Worm (Caenorhabditis elegans) whole organism, late embryonic: Measurements from ENCODE around the gene ZK697.1.

Experiments
- K02D7.2 ChIP-seq: sonication (generic microtip); optimal IDR thresholded peaks from 2 replicates; lab custom pipeline; 2017; ENCODE audit warnings: mild to moderate bottlenecking, missing genetic modification characterization, missing compliant biosample characterization
- K09A11.1 ChIP-seq: sonication (generic microtip); optimal IDR thresholded peaks from 2 replicates; lab custom pipeline; 2017; ENCODE audit warnings: antibody characterized with exemption, mild to moderate bottlenecking, missing genetic modification characterization, missing compliant biosample characterization; ENCODE audit not compliant: insufficient read depth
- Y22D7AL.16 ChIP-seq: sonication (generic microtip); optimal IDR thresholded peaks from 2 replicates; lab custom pipeline; 2016; ENCODE audit warnings: missing genetic modification characterization, missing compliant biosample characterization
- ahr-1 ChIP-seq: sonication (generic microtip); optimal IDR thresholded peaks from 2 replicates; lab custom pipeline; 2016; ENCODE audit warnings: missing genetic modification characterization, missing compliant biosample characterization
- ceh-18 ChIP-seq: sonication (generic microtip); optimal IDR thresholded peaks from 2 replicates; lab custom pipeline; 2016; ENCODE audit warnings: missing genetic modification characterization, missing compliant biosample characterization
- ceh-22 ChIP-seq: sonication (generic microtip); optimal IDR thresholded peaks from 2 replicates; lab custom pipeline; 2017; ENCODE audit warnings: missing biosample characterization, missing genetic modification characterization
- ceh-24 ChIP-seq: sonication (generic microtip); optimal IDR thresholded peaks from 2 replicates; lab custom pipeline; 2016; ENCODE audit warnings: mild to moderate bottlenecking, missing genetic modification characterization, missing compliant biosample characterization
- ceh-45 ChIP-seq: fragments of 200-800 bp; sonication (Bioruptor generic); IDR thresholded peaks from 2 replicates; pipeline ENCODE4 v1.3.6; 2022; ENCODE audit warnings: missing genetic modification reagents, missing genetic modification characterization, missing compliant biosample characterization
- ceh-48 ChIP-seq: sonication (generic microtip); optimal IDR thresholded peaks from 2 replicates; lab custom pipeline; 2016; ENCODE audit warnings: missing genetic modification characterization, inconsistent platforms, missing compliant biosample characterization
- ceh-6 ChIP-seq: fragments of 200-800 bp; sonication (Bioruptor generic); optimal IDR thresholded peaks from 2 replicates; lab custom pipeline; 2018; ENCODE audit warnings: mild to moderate bottlenecking, missing genetic modification characterization, missing compliant biosample characterization
- che-1 ChIP-seq: sonication (generic microtip); optimal IDR thresholded peaks from 2 replicates; lab custom pipeline; 2016; ENCODE audit warnings: mild to moderate bottlenecking, missing genetic modification characterization, missing compliant biosample characterization
- dmd-4 ChIP-seq: sonication (generic microtip); optimal IDR thresholded peaks from 2 replicates; lab custom pipeline; 2016; ENCODE audit warnings: borderline replicate concordance, missing genetic modification characterization, missing compliant biosample characterization
- elt-4 ChIP-seq: sonication (generic microtip); optimal IDR thresholded peaks from 2 replicates; lab custom pipeline; 2016; ENCODE audit warnings: missing genetic modification characterization, missing compliant biosample characterization
- ets-4 ChIP-seq: sonication (generic microtip); optimal IDR thresholded peaks from 2 replicates; lab custom pipeline; 2016; ENCODE audit warnings: missing genetic modification characterization, missing compliant biosample characterization
- eyg-1 ChIP-seq: sonication (generic microtip); optimal IDR thresholded peaks from 2 replicates; lab custom pipeline; 2016; ENCODE audit warnings: missing genotype, missing genetic modification characterization, missing compliant biosample characterization
- fax-1 ChIP-seq: sonication (generic microtip); optimal IDR thresholded peaks from 2 replicates; lab custom pipeline; 2016; ENCODE audit warnings: missing genotype, missing genetic modification characterization, missing compliant biosample characterization
- fkh-6 ChIP-seq: sonication (generic microtip); optimal IDR thresholded peaks from 2 replicates; lab custom pipeline; 2016; ENCODE audit warnings: missing genetic modification characterization, missing compliant biosample characterization
- gmeb-2 ChIP-seq: sonication (generic microtip); optimal IDR thresholded peaks from 2 replicates; lab custom pipeline; 2016; ENCODE audit warnings: missing genetic modification characterization, inconsistent platforms, missing compliant biosample characterization
- hlh-15 ChIP-seq: sonication (generic microtip); optimal IDR thresholded peaks from 2 replicates; lab custom pipeline; 2016; ENCODE audit warnings: missing genetic modification characterization, missing compliant biosample characterization
- hlh-30 ChIP-seq: sonication (generic microtip); optimal IDR thresholded peaks from 2 replicates; lab custom pipeline; 2017; ENCODE audit warnings: antibody characterized with exemption, missing genetic modification characterization, missing compliant biosample characterization; ENCODE audit not compliant: insufficient read depth
- hlh-8 ChIP-seq: sonication (generic microtip); optimal IDR thresholded peaks from 2 replicates; lab custom pipeline; 2016; ENCODE audit warnings: missing genotype, missing genetic modification characterization, missing compliant biosample characterization
- lim-6 ChIP-seq: sonication (generic microtip); optimal IDR thresholded peaks from 2 replicates; lab custom pipeline; 2016; ENCODE audit warnings: missing genetic modification characterization, missing compliant biosample characterization
- lin-11 ChIP-seq: fragments of 200-800 bp; sonication (Bioruptor generic); optimal IDR thresholded peaks from 2 replicates; lab custom pipeline; 2018; ENCODE audit warnings: mild to moderate bottlenecking, missing genetic modification characterization, missing compliant biosample characterization
- madf-2 ChIP-seq: sonication (generic microtip); optimal IDR thresholded peaks from 2 replicates; lab custom pipeline; 2017; ENCODE audit warnings: missing genetic modification characterization, missing compliant biosample characterization
- npax-4 ChIP-seq: sonication (generic microtip); optimal IDR thresholded peaks from 2 replicates; lab custom pipeline; 2016; ENCODE audit warnings: missing genetic modification characterization, missing compliant biosample characterization
- pag-3 ChIP-seq: sonication (generic microtip); optimal IDR thresholded peaks from 2 replicates; lab custom pipeline; 2016; ENCODE audit warnings: missing compliant biosample characterization, missing genetic modification characterization, borderline replicate concordance
- pax-1 ChIP-seq: fragments of 150-350 bp; optimal IDR thresholded peaks from 2 replicates; lab custom pipeline; 2014; ENCODE audit warnings: missing biosample characterization, missing genetic modification characterization
- pha-2 ChIP-seq: sonication (generic microtip); optimal IDR thresholded peaks from 2 replicates; lab custom pipeline; 2017; ENCODE audit warnings: mild to moderate bottlenecking, missing genetic modification characterization, missing compliant biosample characterization
- pha-4 ChIP-seq: fragments of 150-350 bp; optimal IDR thresholded peaks from 2 replicates; lab custom pipeline; 2018; ENCODE audit warnings: missing biosample characterization, missing genetic modification reagents, missing genetic modification characterization
- pqm-1 ChIP-seq: sonication (generic microtip); optimal IDR thresholded peaks from 2 replicates; lab custom pipeline; 2016; ENCODE audit warnings: missing genetic modification characterization, missing compliant biosample characterization
- sdc-2 ChIP-seq: sonication (generic microtip); optimal IDR thresholded peaks from 2 replicates; lab custom pipeline; 2016; ENCODE audit warnings: missing genotype, missing genetic modification characterization, missing compliant biosample characterization
- sox-4 ChIP-seq: sonication (generic microtip); optimal IDR thresholded peaks from 2 replicates; lab custom pipeline; 2017; ENCODE audit warnings: mild to moderate bottlenecking, missing genetic modification characterization, inconsistent platforms, missing compliant biosample characterization
- tbx-2 ChIP-seq: sonication (generic microtip); optimal IDR thresholded peaks from 2 replicates; lab custom pipeline; 2016; ENCODE audit warnings: missing genetic modification characterization, missing compliant biosample characterization
- unc-42 ChIP-seq: sonication (generic microtip); optimal IDR thresholded peaks from 2 replicates; lab custom pipeline; 2016; ENCODE audit warnings: missing genotype, missing genetic modification characterization, missing compliant biosample characterization
- unc-55 ChIP-seq: sonication (generic microtip); optimal IDR thresholded peaks from 2 replicates; lab custom pipeline; 2017; ENCODE audit warnings: missing biosample characterization, missing genetic modification reagents, missing genetic modification characterization
- unc-86 ChIP-seq: sonication (generic microtip); optimal IDR thresholded peaks from 2 replicates; lab custom pipeline; 2016; ENCODE audit warnings: missing genetic modification characterization, missing compliant biosample characterization

ZK697.1 gene

DNA sequence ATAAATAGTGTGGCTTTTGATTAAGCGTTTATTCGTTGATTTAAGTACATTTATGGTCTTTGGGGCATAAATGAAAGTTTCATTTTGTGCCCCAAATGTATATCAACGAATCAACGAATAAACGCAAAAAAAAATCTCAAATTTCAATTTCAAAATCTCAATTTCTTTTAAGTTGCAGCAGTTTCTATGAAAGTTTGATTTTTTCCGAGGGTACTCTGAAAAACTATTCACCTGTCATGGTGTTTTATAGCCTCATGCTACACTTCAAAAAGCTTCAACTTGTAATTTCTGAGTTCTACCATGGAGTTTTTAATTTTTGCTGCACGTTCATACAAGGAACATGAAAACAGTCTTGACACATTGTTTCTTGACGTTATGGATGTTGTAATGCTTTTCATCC lies at the start of gene ZK697.1:
Gene ZK697.1, plus strand, starts transcription at position 301 of the 400 bp plus-strand sequence.
- TF ChIP-seq unc-55 (GFP tag; lab: Kevin White, UChicago) (no peak), unc-42 (tag; lab: Kevin White, UChicago) (no peak), npax-4 (tag; lab: Kevin White, UChicago) (no peak), K09A11.1 (tag; lab: Kevin White, UChicago) (no peak), madf-2 (tag; lab: Kevin White, UChicago) (no peak), fkh-6 (tag; lab: Kevin White, UChicago) (no peak), hlh-30 (tag; lab: Kevin White, UChicago) (no peak), ets-4 (no peak), hlh-15 (no peak), ceh-18 (tag; lab: Kevin White, UChicago) (no peak), lim-6 (tag; lab: Kevin White, UChicago) (no peak), pax-1 (no peak), hlh-8 (no peak), ceh-48 (no peak), pag-3 (tag; lab: Kevin White, UChicago) (no peak), fax-1 (tag; lab: Kevin White, UChicago) (no peak)

DNA sequence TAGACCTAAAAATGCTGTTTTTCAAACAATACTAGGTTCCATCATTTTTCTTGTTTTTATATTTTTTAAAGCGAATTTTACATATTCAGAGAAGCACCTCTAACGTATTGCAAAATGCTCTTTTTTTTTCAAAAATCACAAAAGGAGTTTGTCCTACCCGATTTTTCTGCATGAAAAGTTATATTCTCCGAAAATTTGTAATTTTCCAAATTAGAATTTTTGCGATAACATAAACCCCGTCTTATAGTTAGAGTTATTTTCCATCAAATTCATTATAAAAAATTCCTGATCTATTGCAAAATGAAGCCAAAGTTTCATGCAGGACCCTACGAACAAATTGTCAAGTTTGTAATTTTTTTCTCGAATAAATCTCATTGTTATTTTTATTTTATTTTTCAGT lies 44.2 kb upstream of the ZK697.1 start, which contains the start of gene srw-99:
Gene srw-99, plus strand, starts transcription at position 301 of the 400 bp plus-strand sequence.
- TF ChIP-seq ceh-6 (GFP tag; lab: Kevin White, UChicago) (no peak), unc-86 (tag; lab: Kevin White, UChicago) (no peak), pha-4 (tag; lab: Kevin White, UChicago) (no peak), dmd-4 (tag; lab: Kevin White, UChicago) (no peak), pha-2 (no peak), madf-2 (tag; lab: Kevin White, UChicago) (no peak), K02D7.2 (tag; lab: Kevin White, UChicago) (no peak), lin-11 (tag; lab: Kevin White, UChicago) (no peak), unc-55 (GFP tag; lab: Kevin White, UChicago) (no peak), hlh-8 (no peak), ahr-1 (tag; lab: Kevin White, UChicago) (no peak), Y22D7AL.16 (tag; lab: Kevin White, UChicago) (no peak), sdc-2 (tag; lab: Kevin White, UChicago) (no peak), pqm-1 (tag; lab: Kevin White, UChicago) (no peak), sox-4 (tag; lab: Kevin White, UChicago) (no peak), tbx-2 (tag; lab: Kevin White, UChicago) (no peak), gmeb-2 (tag; lab: Kevin White, UChicago) (no peak)

DNA sequence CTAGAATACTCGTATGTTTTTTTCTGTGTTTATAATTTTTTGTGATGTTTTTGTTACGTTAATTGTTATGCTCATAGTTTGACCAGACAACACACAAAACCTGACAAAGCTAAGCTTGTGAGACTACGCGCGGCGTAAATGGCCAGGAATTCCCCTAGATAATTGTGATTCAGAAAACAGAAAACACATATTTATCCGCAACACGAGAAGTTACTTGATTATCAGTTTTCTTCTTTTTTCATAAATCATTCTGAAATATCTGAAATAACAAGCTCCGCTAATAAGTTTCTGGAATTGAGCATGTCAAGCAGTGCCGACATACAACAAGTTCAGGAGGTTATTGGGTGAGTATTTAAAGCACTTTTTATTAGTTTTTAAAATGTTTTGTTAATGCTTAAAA lies 41.7 kb upstream of the ZK697.1 start, which contains the start of gene srw-100:
Gene srw-100, plus strand, starts transcription at position 301 of the 400 bp plus-strand sequence.
- TF ChIP-seq che-1 (tag; lab: Kevin White, UChicago) (no peak), pag-3 (tag; lab: Kevin White, UChicago) (no peak), eyg-1 (tag; lab: Kevin White, UChicago) (no peak), sdc-2 (tag; lab: Kevin White, UChicago) (no peak), ceh-6 (GFP tag; lab: Kevin White, UChicago) (no peak), hlh-15 (no peak), ceh-22 (tag; lab: Kevin White, UChicago) (no peak), unc-42 (tag; lab: Kevin White, UChicago) (no peak)

DNA sequence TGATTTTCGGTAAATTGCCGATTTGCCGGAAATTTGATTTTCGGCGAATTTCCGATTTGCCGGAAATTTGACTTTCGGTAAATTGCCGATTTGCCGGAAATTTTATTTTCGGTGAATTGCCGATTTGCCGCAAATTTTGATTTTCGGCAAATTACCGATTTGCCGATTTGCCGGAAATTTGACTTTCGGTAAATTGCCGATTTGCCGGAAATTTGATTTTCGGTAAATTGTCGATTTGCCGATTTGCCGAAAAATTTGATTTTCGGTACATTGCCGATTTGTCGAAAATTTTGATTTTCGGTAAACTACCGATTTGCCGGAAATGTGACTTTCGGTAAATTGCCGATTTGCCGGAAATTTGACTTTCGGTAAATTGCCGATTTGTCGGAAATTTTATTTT lies 38.8 kb upstream of the ZK697.1 start:
- TF ChIP-seq ceh-45 (GFP tag; lab: Robert Waterston, UW): 0 out of 2 replicates have a peak, but pooled peaks have one; percentile 67

DNA sequence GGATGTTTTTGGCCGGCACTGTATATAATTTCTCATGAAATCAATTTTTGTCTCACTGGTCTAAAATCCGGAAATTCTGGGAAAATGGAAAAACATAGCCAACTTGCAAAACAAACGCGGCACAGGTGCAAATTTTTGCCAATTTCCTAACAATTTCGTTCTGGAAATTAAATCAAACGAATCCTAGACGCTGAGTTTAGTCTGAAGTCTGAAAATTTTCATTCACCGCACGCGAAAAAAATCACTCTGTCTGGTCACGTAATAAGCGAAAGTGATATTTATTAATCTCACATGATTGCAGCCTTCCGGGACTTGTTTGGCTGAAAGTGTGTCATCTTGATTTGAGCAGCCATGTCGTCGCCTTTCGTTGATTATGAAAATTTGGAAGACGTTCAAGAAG lies 35.7 kb upstream of the ZK697.1 start, which contains the start of gene srw-103:
Gene srw-103, plus strand, starts transcription at position 301 of the 400 bp plus-strand sequence.
- no peak for TF ChIP-seq hlh-15
- no peak for TF ChIP-seq elt-4
- TF ChIP-seq unc-86 (tag; lab: Kevin White, UChicago): no peak
- no peak for TF ChIP-seq ceh-24 (tag; lab: Kevin White, UChicago)
